Fruit fly (Drosophila melanogaster) Kc167 (cell line): ENCODE measurements around the gene CG31689.

ENCODE experiments used
- Myc ChIP-seq: fragments of >200 bp; optimal IDR thresholded peaks from 2 replicates; lab custom pipeline; 2017; ENCODE audit warnings: missing external identifiers
- Sin3A ChIP-seq: fragments of >200 bp; optimal IDR thresholded peaks from 2 replicates; lab custom pipeline; 2018; ENCODE audit warnings: missing external identifiers
- h ChIP-seq: fragments of >200 bp; optimal IDR thresholded peaks from 3 replicates; lab custom pipeline; 2018; ENCODE audit warnings: missing external identifiers
- insv ChIP-seq: fragments of >200 bp; optimal IDR thresholded peaks from 3 replicates; lab custom pipeline; 2018; ENCODE audit warnings: missing external identifiers
- psq ChIP-seq: fragments of >200 bp; optimal IDR thresholded peaks from 2 replicates; lab custom pipeline; 2017; ENCODE audit warnings: missing external identifiers
- ttk ChIP-seq: sonication (Bioruptor generic); optimal IDR thresholded peaks from 2 replicates; lab custom pipeline; 2017; ENCODE audit warnings: missing external identifiers

dm6 chr2L:2727812-2728211 lies 2.3 kb downstream of the CG31689 start:
- no peak for TF ChIP-seq h (lab: Kevin White, UChicago)
- no peak for TF ChIP-seq Sin3A (lab: Kevin White, UChicago)
- TF ChIP-seq psq (lab: Kevin White, UChicago), result no peak
- TF ChIP-seq insv (lab: Kevin White, UChicago), result no peak
- no peak for TF ChIP-seq ttk (lab: Kevin White, UChicago)
- no peak for TF ChIP-seq Myc (lab: Kevin White, UChicago)
